Fruit fly (Drosophila melanogaster) whole organism, prepupa: ENCODE measurements around the gene Sfp96F.

ENCODE experiments used
- CG11294 ChIP-seq: fragments of 200-800 bp; sonication (Bioruptor generic); IDR thresholded peaks from 2 replicates; pipeline ENCODE4 v1.3.6; 2022; ENCODE audit warnings: missing biosample characterization, missing genetic modification characterization
- CG11902 ChIP-seq: fragments of 200-800 bp; sonication (Bioruptor generic); optimal IDR thresholded peaks from 3 replicates; lab custom pipeline; 2016; ENCODE audit warnings: missing biosample characterization, missing genetic modification characterization
- CG6792 ChIP-seq: fragments of 200-800 bp; sonication (Bioruptor generic); optimal IDR thresholded peaks from 3 replicates; lab custom pipeline; 2016; ENCODE audit warnings: missing biosample characterization, missing genetic modification characterization
- CG6808 ChIP-seq: fragments of 200-800 bp; sonication (Bioruptor generic); optimal IDR thresholded peaks from 3 replicates; lab custom pipeline; 2017; ENCODE audit warnings: missing biosample characterization, missing genetic modification characterization, mild to moderate bottlenecking, moderate library complexity, missing genetic modification reagents
- Eip93F ChIP-seq: fragments of 200-800 bp; sonication (Bioruptor generic); optimal IDR thresholded peaks from 2 replicates; lab custom pipeline; 2016; ENCODE audit warnings: missing biosample characterization, mild to moderate bottlenecking, missing genetic modification characterization
- Hr39 ChIP-seq: fragments of 200-800 bp; sonication (Bioruptor generic); optimal IDR thresholded peaks from 2 replicates; lab custom pipeline; 2016; ENCODE audit warnings: missing biosample characterization, missing genetic modification characterization
- Smox ChIP-seq: fragments of 200-800 bp; sonication (Bioruptor generic); optimal IDR thresholded peaks from 3 replicates; lab custom pipeline; 2016; ENCODE audit warnings: missing biosample characterization, missing genetic modification characterization
- eg ChIP-seq: fragments of 200-800 bp; sonication (Bioruptor generic); IDR thresholded peaks from 3 replicates; pipeline ENCODE4 v1.3.6; 2022; ENCODE audit warnings: missing biosample characterization, missing genetic modification characterization
- spab ChIP-seq: fragments of 200-800 bp; sonication (Bioruptor generic); optimal IDR thresholded peaks from 2 replicates; lab custom pipeline; 2017; ENCODE audit warnings: missing biosample characterization, mild to moderate bottlenecking, missing genetic modification characterization, missing genetic modification reagents

Sfp96F gene

dm6 chr3R:25782855-25783424 is 47.1 kb downstream of the Sfp96F start:
- no peak for TF ChIP-seq Eip93F (GFP tag; lab: Kevin White, UChicago)
- TF ChIP-seq CG11902 (GFP tag; lab: Kevin White, UChicago), result no peak
- no peak for TF ChIP-seq eg (GFP tag; lab: Robert Waterston, UW)
- TF ChIP-seq spab (GFP tag; lab: Kevin White, UChicago), result no peak
- TF ChIP-seq Smox (GFP tag; lab: Kevin White, UChicago), result no peak
- TF ChIP-seq CG6792 (GFP tag; lab: Kevin White, UChicago), result no peak
- TF ChIP-seq CG6808 (GFP tag; lab: Kevin White, UChicago), result no peak
- no peak for TF ChIP-seq Hr39 (GFP tag; lab: Kevin White, UChicago)
- no peak for TF ChIP-seq CG11294 (GFP tag; lab: Robert Waterston, UW)
